Worm (Caenorhabditis elegans) whole organism, L3 larva: ENCODE data around the gene his-2.

Experiments used
- R02D3.7 ChIP-seq: fragments of 150-350 bp; optimal IDR thresholded peaks from 2 replicates; lab custom pipeline; 2014; ENCODE audit warnings: missing biosample characterization, missing genetic modification characterization
- ZK546.5 ChIP-seq: sonication (generic microtip); optimal IDR thresholded peaks from 2 replicates; lab custom pipeline; 2017; ENCODE audit warnings: missing biosample characterization, missing genetic modification characterization
- aly-2 ChIP-seq: fragments of 150-350 bp; optimal IDR thresholded peaks from 2 replicates; lab custom pipeline; 2014; ENCODE audit warnings: missing biosample characterization, missing genetic modification characterization
- ama-1 ChIP-seq: fragments of 150-350 bp; optimal IDR thresholded peaks from 2 replicates; lab custom pipeline; 2018
- ceh-16 ChIP-seq: sonication (generic microtip); optimal IDR thresholded peaks from 2 replicates; lab custom pipeline; 2017; ENCODE audit warnings: missing biosample characterization, missing genetic modification characterization
- ceh-28 ChIP-seq: fragments of 150-350 bp; optimal IDR thresholded peaks from 2 replicates; lab custom pipeline; 2014; ENCODE audit warnings: missing biosample characterization, missing genetic modification reagents, missing genetic modification characterization
- ceh-82 ChIP-seq: fragments of 150-350 bp; optimal IDR thresholded peaks from 2 replicates; lab custom pipeline; 2014; ENCODE audit warnings: missing biosample characterization, missing genetic modification characterization
- ceh-9 ChIP-seq: sonication (generic microtip); optimal IDR thresholded peaks from 2 replicates; lab custom pipeline; 2018; ENCODE audit warnings: missing biosample characterization, missing genetic modification characterization
- daf-12 ChIP-seq: fragments of 150-350 bp; optimal IDR thresholded peaks from 2 replicates; lab custom pipeline; 2014; ENCODE audit warnings: missing biosample characterization, missing genetic modification reagents, missing genetic modification characterization
- egl-27 ChIP-seq: sonication (generic microtip); optimal IDR thresholded peaks from 4 replicates; lab custom pipeline; 2017; ENCODE audit warnings: missing biosample characterization, missing genetic modification reagents, missing genetic modification characterization
- egl-5 ChIP-seq: fragments of 150-350 bp; optimal IDR thresholded peaks from 2 replicates; lab custom pipeline; 2017; ENCODE audit warnings: missing biosample characterization, missing genetic modification reagents, missing genetic modification characterization, inconsistent platforms
- elt-1 ChIP-seq: fragments of 150-350 bp; optimal IDR thresholded peaks from 2 replicates; lab custom pipeline; 2014; ENCODE audit warnings: missing biosample characterization, missing genetic modification characterization
- elt-3 ChIP-seq, 3 experiments: fragments of 150-350 bp in 1 of 3; sonication (generic microtip) in 2 of 3; optimal IDR thresholded peaks; 2 replicates in 2 of 3; 4 replicates in 1 of 3; lab custom pipeline; 2014 to 2017; ENCODE audit warnings: missing biosample characterization in 3 of 3, missing genetic modification characterization in 3 of 3
- eor-1 ChIP-seq, 2 experiments: fragments of 150-350 bp; optimal IDR thresholded peaks; 2 replicates each; lab custom pipeline; 2014 to 2018; ENCODE audit warnings: missing biosample characterization in 2 of 2, missing genetic modification characterization in 2 of 2
- fkh-10 ChIP-seq: sonication (generic microtip); optimal IDR thresholded peaks from 2 replicates; lab custom pipeline; 2017; ENCODE audit warnings: missing biosample characterization, missing genetic modification reagents, missing genetic modification characterization
- fkh-2 ChIP-seq: fragments of 150-350 bp; optimal IDR thresholded peaks from 2 replicates; lab custom pipeline; 2014; ENCODE audit warnings: missing biosample characterization, missing genetic modification reagents, missing genetic modification characterization
- fos-1 ChIP-seq: fragments of 150-350 bp; optimal IDR thresholded peaks from 2 replicates; lab custom pipeline; 2014; ENCODE audit warnings: missing biosample characterization, missing genetic modification characterization
- hmg-11 ChIP-seq: sonication (generic microtip); optimal IDR thresholded peaks from 2 replicates; lab custom pipeline; 2016; ENCODE audit warnings: missing genetic modification characterization, missing compliant biosample characterization
- jun-1 ChIP-seq: fragments of 150-350 bp; optimal IDR thresholded peaks from 2 replicates; lab custom pipeline; 2014; ENCODE audit warnings: missing biosample characterization, missing genetic modification reagents, missing genetic modification characterization
- lin-15B ChIP-seq: fragments of 150-350 bp; optimal IDR thresholded peaks from 2 replicates; lab custom pipeline; 2014; ENCODE audit warnings: missing biosample characterization, missing genetic modification characterization
- lin-39 ChIP-seq: fragments of 150-350 bp; optimal IDR thresholded peaks from 2 replicates; lab custom pipeline; 2018; ENCODE audit warnings: missing biosample characterization, missing genetic modification reagents, missing genetic modification characterization
- lsy-12 ChIP-seq: sonication (generic microtip); optimal IDR thresholded peaks from 2 replicates; lab custom pipeline; 2016; ENCODE audit warnings: mild to moderate bottlenecking, missing genetic modification characterization, missing compliant biosample characterization
- mml-1 ChIP-seq: fragments of 150-350 bp; sonication (generic microtip); optimal IDR thresholded peaks from 3 replicates; lab custom pipeline; 2014; ENCODE audit warnings: missing biosample characterization, missing genetic modification characterization
- nfya-1 ChIP-seq: sonication (generic microtip); optimal IDR thresholded peaks from 2 replicates; lab custom pipeline; 2017; ENCODE audit warnings: missing genetic modification characterization, mild to moderate bottlenecking, missing compliant biosample characterization, antibody characterized with exemption, moderate library complexity; ENCODE audit not compliant: insufficient read depth
- nhr-11 ChIP-seq: fragments of 150-350 bp; optimal IDR thresholded peaks from 2 replicates; lab custom pipeline; 2014; ENCODE audit warnings: missing biosample characterization, missing genetic modification characterization
- nhr-23 ChIP-seq: fragments of 150-350 bp; optimal IDR thresholded peaks from 2 replicates; lab custom pipeline; 2014; ENCODE audit warnings: missing biosample characterization, missing genetic modification reagents, missing genetic modification characterization
- nhr-237 ChIP-seq: fragments of 150-350 bp; optimal IDR thresholded peaks from 2 replicates; lab custom pipeline; 2014; ENCODE audit warnings: missing biosample characterization, missing genetic modification characterization
- nhr-25 ChIP-seq: sonication (generic microtip); optimal IDR thresholded peaks from 2 replicates; lab custom pipeline; 2017; ENCODE audit warnings: missing biosample characterization, missing genetic modification characterization
- nhr-43 ChIP-seq: sonication (generic microtip); optimal IDR thresholded peaks from 2 replicates; lab custom pipeline; 2016; ENCODE audit warnings: mild to moderate bottlenecking, missing genetic modification characterization, missing compliant biosample characterization; ENCODE audit not compliant: poor library complexity, severe bottlenecking
- nhr-67 ChIP-seq: fragments of 150-350 bp; optimal IDR thresholded peaks from 2 replicates; lab custom pipeline; 2014; ENCODE audit warnings: missing biosample characterization, missing genetic modification characterization
- nhr-77 ChIP-seq: fragments of 150-350 bp; optimal IDR thresholded peaks from 2 replicates; lab custom pipeline; 2014; ENCODE audit warnings: missing biosample characterization, missing genetic modification characterization
- pqm-1 ChIP-seq: fragments of 150-350 bp; optimal IDR thresholded peaks from 2 replicates; lab custom pipeline; 2017; ENCODE audit warnings: missing biosample characterization, missing genetic modification characterization, inconsistent platforms
- sea-2 ChIP-seq: fragments of 150-350 bp; sonication (generic microtip); optimal IDR thresholded peaks from 4 replicates; lab custom pipeline; 2014; ENCODE audit warnings: missing biosample characterization, missing genetic modification reagents, missing genetic modification characterization
- skn-1 ChIP-seq: fragments of 150-350 bp; optimal IDR thresholded peaks from 2 replicates; lab custom pipeline; 2014; ENCODE audit warnings: missing biosample characterization, missing genetic modification characterization
- snpc-4 ChIP-seq: fragments of 150-350 bp; optimal IDR thresholded peaks from 2 replicates; lab custom pipeline; 2014; ENCODE audit warnings: missing biosample characterization, missing genetic modification characterization
- tbx-2 ChIP-seq: sonication (generic microtip); optimal IDR thresholded peaks from 2 replicates; lab custom pipeline; 2016; ENCODE audit warnings: mild to moderate bottlenecking, missing genetic modification characterization, missing compliant biosample characterization
- unc-62 ChIP-seq: fragments of 150-350 bp; sonication (generic microtip); optimal IDR thresholded peaks from 4 replicates; lab custom pipeline; 2014; ENCODE audit warnings: missing biosample characterization, missing genetic modification reagents, missing genetic modification characterization
- zag-1 ChIP-seq: fragments of 150-350 bp; optimal IDR thresholded peaks from 2 replicates; lab custom pipeline; 2014; ENCODE audit warnings: missing biosample characterization, missing genetic modification characterization
- ztf-4 ChIP-seq: fragments of 150-350 bp; optimal IDR thresholded peaks from 2 replicates; lab custom pipeline; 2014; ENCODE audit warnings: missing biosample characterization, missing genetic modification characterization

his-2 gene

ce11 chrV:16032761-16033160 is 9.3 kb downstream of the his-2 start, which contains the start of gene T10C6.16:
Gene T10C6.16 (minus strand): TSS chrV:16033005.
- no peak for TF ChIP-seq aly-2 (tag; lab: Kevin White, UChicago)
- TF ChIP-seq sea-2 (GFP tag; lab: Kevin White, UChicago) = no peak
- TF ChIP-seq ZK546.5 (tag; lab: Kevin White, UChicago) = no peak
- no peak for TF ChIP-seq egl-27 (tag; lab: Kevin White, UChicago)
- no peak for TF ChIP-seq unc-62 (GFP tag; lab: Kevin White, UChicago)
- TF ChIP-seq tbx-2 (tag; lab: Kevin White, UChicago) = no peak
- TF ChIP-seq elt-1 = no peak
- no peak for TF ChIP-seq lsy-12 (tag; lab: Kevin White, UChicago)
- TF ChIP-seq ceh-28 (tag; lab: Kevin White, UChicago) = no peak
- no peak for TF ChIP-seq nhr-43
- no peak for TF ChIP-seq zag-1
- TF ChIP-seq ceh-9 (tag; lab: Kevin White, UChicago) = no peak
- TF ChIP-seq nhr-77 (tag; lab: Kevin White, UChicago) = no peak
- no peak for TF ChIP-seq ceh-16 (tag; lab: Kevin White, UChicago)
- no peak for TF ChIP-seq ztf-4 (tag; lab: Kevin White, UChicago)

DNA sequence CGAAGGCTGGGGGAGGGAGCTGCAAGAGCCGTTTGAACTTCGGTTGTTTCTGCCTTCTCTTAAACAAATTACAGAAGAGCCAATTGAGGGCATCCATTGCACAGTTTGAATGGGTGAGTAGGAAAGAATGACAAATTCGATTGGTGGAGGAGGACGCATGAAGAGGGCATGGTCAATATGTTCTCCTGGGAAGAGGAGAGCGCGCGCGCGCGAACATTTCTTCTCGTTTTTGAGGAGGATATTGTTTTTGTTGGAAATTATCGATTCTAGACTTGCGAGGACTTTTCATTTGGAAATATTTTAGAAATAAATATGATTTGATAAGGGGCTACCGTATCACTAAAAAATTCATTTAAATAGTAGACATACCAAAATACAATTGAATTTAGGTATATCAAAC is 10.5 kb downstream of the his-2 start, which contains the start of gene T10C6.7:
TSS of gene T10C6.7 (minus strand) at position 143 of the 400 bp plus-strand sequence.
- TF ChIP-seq ceh-28 (tag; lab: Kevin White, UChicago) = no peak
- TF ChIP-seq ceh-82 = no peak
- TF ChIP-seq fkh-2 (tag; lab: Kevin White, UChicago) = no peak
- TF ChIP-seq mml-1 (tag; lab: Kevin White, UChicago) = no peak
- TF ChIP-seq nhr-43 = no peak
- no peak for TF ChIP-seq nhr-237 (tag; lab: Kevin White, UChicago)

- TF ChIP-seq ceh-9 (tag; lab: Kevin White, UChicago) (no peak), nhr-67 (no peak), elt-1 (no peak), ZK546.5 (tag; lab: Kevin White, UChicago) (no peak), R02D3.7 (tag; lab: Kevin White, UChicago) (no peak), daf-12 (tag; lab: Kevin White, UChicago) (no peak), zag-1 (no peak), ceh-28 (tag; lab: Kevin White, UChicago) (no peak), aly-2 (tag; lab: Kevin White, UChicago) (no peak), skn-1 (tag; lab: Kevin White, UChicago) (no peak), nhr-11 (tag; lab: Kevin White, UChicago) (no peak)
These were observed 12.8 kb downstream of the his-2 start for ce11 chrV:16029237-16029636.

ce11 chrV:16024917-16025316 is 17.2 kb downstream of the his-2 start:
- TF ChIP-seq ztf-4 (tag; lab: Kevin White, UChicago) (no peak), nfya-1 (no peak), daf-12 (tag; lab: Kevin White, UChicago) (no peak), lsy-12 (tag; lab: Kevin White, UChicago) (no peak), ceh-16 (tag; lab: Kevin White, UChicago) (no peak), ceh-9 (tag; lab: Kevin White, UChicago) (no peak), nhr-77 (tag; lab: Kevin White, UChicago) (no peak)

DNA sequence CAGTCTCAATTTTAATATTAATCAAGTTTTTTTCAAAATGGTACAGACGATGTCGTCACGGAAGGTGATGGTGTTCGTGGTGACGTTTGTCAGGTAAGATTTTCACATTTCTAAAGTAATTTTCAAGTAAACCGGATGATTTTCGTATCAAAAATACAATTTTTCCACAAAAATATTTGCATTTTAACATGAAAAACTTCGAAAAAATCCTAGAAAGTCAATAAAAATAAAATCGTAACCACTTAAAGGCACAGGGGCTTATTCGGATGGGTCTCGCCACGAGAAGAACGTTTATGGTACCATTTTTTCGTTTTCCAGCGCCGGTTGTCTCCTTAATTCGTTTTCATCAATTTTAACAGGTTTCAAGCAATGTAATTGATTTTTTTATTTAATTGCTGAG is 17.8 kb downstream of the his-2 start, which contains the start of gene T10C6.6:
TSS of gene T10C6.6 (plus strand) at position 27 of the 400 bp plus-strand sequence.
- TF ChIP-seq hmg-11 (tag; lab: Kevin White, UChicago) (no peak), tbx-2 (tag; lab: Kevin White, UChicago) (no peak), fkh-10 (GFP tag; lab: Kevin White, UChicago) (no peak)

ce11 chrV:16023559-16023958 is 18.5 kb downstream of the his-2 start:
- TF ChIP-seq nhr-67 (no peak), jun-1 (no peak), ama-1 (lab: Kevin White, UChicago) (no peak), fos-1 (no peak), eor-1 (tag; optimal IDR thresholded peaks at IDR 0.05; lab: Kevin White, UChicago) (no peak), hmg-11 (tag; lab: Kevin White, UChicago) (no peak), pqm-1 (tag; lab: Kevin White, UChicago) (no peak), elt-3 (tag; optimal IDR thresholded peaks at IDR 0.05; lab: Kevin White, UChicago) (no peak), lin-39 (tag; lab: Kevin White, UChicago) (no peak), snpc-4 (tag; lab: Kevin White, UChicago) (no peak), lin-15B (tag; lab: Kevin White, UChicago) (no peak), aly-2 (tag; lab: Kevin White, UChicago) (no peak), nhr-23 (tag; lab: Kevin White, UChicago) (no peak), ztf-4 (tag; lab: Kevin White, UChicago) (no peak), ceh-9 (tag; lab: Kevin White, UChicago) (no peak), egl-5 (tag; lab: Kevin White, UChicago) (no peak), ceh-16 (tag; lab: Kevin White, UChicago) (no peak), nhr-25 (tag; lab: Kevin White, UChicago) (no peak)
